Fruit fly (Drosophila melanogaster): ENCODE results near the gene IPIP.

Gene IPIP

dm6 chr2L:6078757-6079351 is 31.1 kb downstream of the IPIP start:
- no peak for TF ChIP-seq CG9609 (GFP tag; optimal IDR thresholded peaks at IDR 0.05)
- TF ChIP-seq CG9437 (GFP tag; optimal IDR thresholded peaks at IDR 0.05) = no peak
- TF ChIP-seq Oaz (GFP tag; IDR thresholded peaks at IDR 0.05) = no peak
- TF ChIP-seq Optix (GFP tag; IDR thresholded peaks at IDR 0.05) = no peak
- peak; percentile 50; the same call in 1 of the 2 replicates for TF ChIP-seq vvl (GFP tag; IDR thresholded peaks at IDR 0.05)
- TF ChIP-seq wek (GFP tag; optimal IDR thresholded peaks at IDR 0.05) = no peak
- no peak for TF ChIP-seq Asciz (GFP tag; optimal IDR thresholded peaks at IDR 0.05)
- no peak for TF ChIP-seq dysf (GFP tag; IDR thresholded peaks at IDR 0.05)
- TF ChIP-seq pb (GFP tag; optimal IDR thresholded peaks at IDR 0.05) = no peak
- TF ChIP-seq CG14050 (GFP tag; IDR thresholded peaks at IDR 0.05) = no peak
- TF ChIP-seq fru (optimal IDR thresholded peaks at IDR 0.05) = peak; percentile 27
- TF ChIP-seq mld (GFP tag; IDR thresholded peaks at IDR 0.05; ENCODE audit: partially characterized antibody) = 0 out of 3 replicates have a peak, but pooled peaks have one; percentile 37
- no peak for TF ChIP-seq klu (GFP tag; IDR thresholded peaks at IDR 0.05)
- TF ChIP-seq az2 (GFP tag; optimal IDR thresholded peaks at IDR 0.05) = no peak
- TF ChIP-seq Sry-β (GFP tag; optimal IDR thresholded peaks at IDR 0.05) = no peak
- TF ChIP-seq ems (GFP tag; optimal IDR thresholded peaks at IDR 0.05) = no peak
- peak; percentile 41 for TF ChIP-seq CG1832 (GFP tag; optimal IDR thresholded peaks at IDR 0.05)
- peak; percentile 100 for TF ChIP-seq CG15479 (GFP tag; optimal IDR thresholded peaks at IDR 0.05)
- no peak for TF ChIP-seq cato (GFP tag; optimal IDR thresholded peaks at IDR 0.05; ENCODE audit: borderline replicate concordance)
- no peak for TF ChIP-seq Dek (tag; optimal IDR thresholded peaks at IDR 0.05)
- 0 out of 2 replicates have a peak, but pooled peaks have one; percentile 20 for TF ChIP-seq amos (GFP tag; IDR thresholded peaks at IDR 0.05; ENCODE audit: partially characterized antibody)
- TF ChIP-seq schlank (tag; optimal IDR thresholded peaks at IDR 0.05) = no peak
- no peak for TF ChIP-seq CG13296 (GFP tag; optimal IDR thresholded peaks at IDR 0.05)
- no peak for TF ChIP-seq Doc3 (GFP tag; IDR thresholded peaks at IDR 0.05; ENCODE audit: partially characterized antibody)
- no peak for TF ChIP-seq mirr (GFP tag; optimal IDR thresholded peaks at IDR 0.05)
- no peak for TF ChIP-seq maf-S (GFP tag; optimal IDR thresholded peaks at IDR 0.05)
- TF ChIP-seq CG1603 (tag; optimal IDR thresholded peaks at IDR 0.05) = no peak
- peak; percentile 78 for TF ChIP-seq Kr (GFP tag; optimal IDR thresholded peaks at IDR 0.05)
- TF ChIP-seq ken (GFP tag; IDR thresholded peaks at IDR 0.05) = no peak
- TF ChIP-seq tgo (GFP tag; IDR thresholded peaks at IDR 0.05) = no peak
- TF ChIP-seq ap (GFP tag; IDR thresholded peaks at IDR 0.05) = no peak
- no peak for TF ChIP-seq CG12744 (GFP tag; optimal IDR thresholded peaks at IDR 0.05)
- TF ChIP-seq CG13424 (tag; optimal IDR thresholded peaks at IDR 0.05) = no peak
- TF ChIP-seq CG2116 (GFP tag; optimal IDR thresholded peaks at IDR 0.05) = no peak
- no peak for TF ChIP-seq ewg (GFP tag; optimal IDR thresholded peaks at IDR 0.05)
- no peak for TF ChIP-seq Atf-2 (GFP tag; optimal IDR thresholded peaks at IDR 0.05)
- TF ChIP-seq CG17385 (GFP tag; optimal IDR thresholded peaks at IDR 0.05) = peak; percentile 79
- no peak for TF ChIP-seq Six4 (GFP tag; optimal IDR thresholded peaks at IDR 0.05)
- 0 out of 2 replicates have a peak, but pooled peaks have one; percentile 23 for TF ChIP-seq sna (GFP tag; IDR thresholded peaks at IDR 0.05; ENCODE audit: partially characterized antibody)
- no peak for TF ChIP-seq Hmr (GFP tag; optimal IDR thresholded peaks at IDR 0.05)
- no peak for TF ChIP-seq zfh2 (GFP tag; optimal IDR thresholded peaks at IDR 0.05)
- TF ChIP-seq al (GFP tag; IDR thresholded peaks at IDR 0.05) = no peak
- no peak for TF ChIP-seq pzg (GFP tag; optimal IDR thresholded peaks at IDR 0.05)
- TF ChIP-seq Rx (GFP tag; IDR thresholded peaks at IDR 0.05) = no peak
- TF ChIP-seq Neu2 (GFP tag; optimal IDR thresholded peaks at IDR 0.05; ENCODE audit: borderline replicate concordance) = no peak
- TF ChIP-seq grn (GFP tag; optimal IDR thresholded peaks at IDR 0.05) = no peak
- no peak for TF ChIP-seq Fer1 (GFP tag; optimal IDR thresholded peaks at IDR 0.05)
- no peak for TF ChIP-seq Mrtf (GFP tag; IDR thresholded peaks at IDR 0.05)
- no peak for TF ChIP-seq CG1529 (GFP tag; optimal IDR thresholded peaks at IDR 0.05)
- peak; percentile 30 for TF ChIP-seq D19A (tag; optimal IDR thresholded peaks at IDR 0.05)
- no peak for TF ChIP-seq zf30C (GFP tag; optimal IDR thresholded peaks at IDR 0.05)
